Worm (Caenorhabditis elegans) whole organism, L2 larva: ENCODE measurements around the gene ZK105.12.
A peak's percentile ranks its signal among the peaks of the same experiment; 100 is the strongest.

ENCODE experiments used
- C34F6.9 ChIP-seq: fragments of 150-350 bp; optimal IDR thresholded peaks from 2 replicates; lab custom pipeline; 2014; ENCODE audit warnings: missing biosample characterization, missing genetic modification characterization
- F13H6.1 ChIP-seq: sonication (generic microtip); optimal IDR thresholded peaks from 2 replicates; lab custom pipeline; 2016; ENCODE audit warnings: missing genetic modification characterization, missing compliant biosample characterization
- R02D3.7 ChIP-seq: fragments of 150-350 bp; optimal IDR thresholded peaks from 2 replicates; lab custom pipeline; 2014; ENCODE audit warnings: missing biosample characterization, missing genetic modification characterization
- ZK546.5 ChIP-seq: sonication (generic microtip); optimal IDR thresholded peaks from 2 replicates; lab custom pipeline; 2017; ENCODE audit warnings: missing biosample characterization, missing genetic modification characterization
- alr-1 ChIP-seq: fragments of 150-350 bp; optimal IDR thresholded peaks from 2 replicates; lab custom pipeline; 2014; ENCODE audit warnings: missing biosample characterization, missing genetic modification characterization
- aly-2 ChIP-seq: fragments of 150-350 bp; optimal IDR thresholded peaks from 2 replicates; lab custom pipeline; 2014; ENCODE audit warnings: missing biosample characterization, missing genetic modification characterization
- ama-1 ChIP-seq: fragments of 150-350 bp; optimal IDR thresholded peaks from 2 replicates; lab custom pipeline; 2018; ENCODE audit warnings: inconsistent platforms
- blmp-1 ChIP-seq: sonication (generic microtip); optimal IDR thresholded peaks from 2 replicates; lab custom pipeline; 2017; ENCODE audit warnings: missing genetic modification characterization, mild to moderate bottlenecking, missing compliant biosample characterization, antibody characterized with exemption, moderate library complexity; ENCODE audit not compliant: insufficient read depth
- ceh-16 ChIP-seq: fragments of 150-350 bp; optimal IDR thresholded peaks from 2 replicates; lab custom pipeline; 2014; ENCODE audit warnings: missing biosample characterization, missing genetic modification characterization
- ceh-82 ChIP-seq: fragments of 150-350 bp; optimal IDR thresholded peaks from 2 replicates; lab custom pipeline; 2014; ENCODE audit warnings: missing biosample characterization, missing genetic modification characterization
- crh-2 ChIP-seq: sonication (generic microtip); optimal IDR thresholded peaks from 2 replicates; lab custom pipeline; 2017; ENCODE audit warnings: missing biosample characterization, missing genetic modification characterization
- dmd-4 ChIP-seq: sonication (generic microtip); optimal IDR thresholded peaks from 2 replicates; lab custom pipeline; 2017; ENCODE audit warnings: missing biosample characterization, missing genetic modification characterization
- egl-27 ChIP-seq: sonication (generic microtip); optimal IDR thresholded peaks from 3 replicates; lab custom pipeline; 2017; ENCODE audit warnings: missing biosample characterization, missing genetic modification reagents, missing genetic modification characterization
- elt-1 ChIP-seq: fragments of 150-350 bp; optimal IDR thresholded peaks from 2 replicates; lab custom pipeline; 2014; ENCODE audit warnings: missing biosample characterization, missing genetic modification characterization
- fos-1 ChIP-seq: fragments of 150-350 bp; optimal IDR thresholded peaks from 2 replicates; lab custom pipeline; 2014; ENCODE audit warnings: missing biosample characterization, missing genetic modification characterization
- gmeb-1 ChIP-seq: fragments of 150-350 bp; optimal IDR thresholded peaks from 2 replicates; lab custom pipeline; 2014; ENCODE audit warnings: missing biosample characterization, missing genetic modification characterization
- lin-11 ChIP-seq: fragments of 150-350 bp; sonication (generic microtip); optimal IDR thresholded peaks from 2 replicates; lab custom pipeline; 2014; ENCODE audit warnings: missing biosample characterization, missing genetic modification characterization, inconsistent platforms, mixed read lengths
- lin-13 ChIP-seq: fragments of 150-350 bp; optimal IDR thresholded peaks from 2 replicates; lab custom pipeline; 2014; ENCODE audit warnings: missing biosample characterization, missing genetic modification reagents, missing genetic modification characterization
- lin-39 ChIP-seq: fragments of 150-350 bp; optimal IDR thresholded peaks from 2 replicates; lab custom pipeline; 2014; ENCODE audit warnings: missing biosample characterization, missing genetic modification reagents, missing genetic modification characterization
- lsy-2 ChIP-seq, 2 experiments: fragments of 150-350 bp in 1 of 2; sonication (generic microtip) in 1 of 2; optimal IDR thresholded peaks; 2 replicates each; lab custom pipeline; 2014 to 2017; ENCODE audit warnings: missing biosample characterization in 2 of 2, missing genetic modification characterization in 2 of 2
- mab-5 ChIP-seq: fragments of 150-350 bp; optimal IDR thresholded peaks from 2 replicates; lab custom pipeline; 2014; ENCODE audit warnings: missing biosample characterization, missing genetic modification characterization
- mbf-1 ChIP-seq: sonication (generic microtip); optimal IDR thresholded peaks from 2 replicates; lab custom pipeline; 2017; ENCODE audit warnings: missing biosample characterization, missing genetic modification characterization
- mdl-1 ChIP-seq, 2 experiments: fragments of 150-350 bp in 1 of 2; sonication (generic microtip) in 1 of 2; optimal IDR thresholded peaks; 2 replicates each; lab custom pipeline; 2017; ENCODE audit warnings: missing biosample characterization in 2 of 2, missing genetic modification characterization in 2 of 2
- nhr-10 ChIP-seq: sonication (generic microtip); optimal IDR thresholded peaks from 2 replicates; lab custom pipeline; 2017; ENCODE audit warnings: missing biosample characterization, missing genetic modification characterization
- nhr-11 ChIP-seq: fragments of 150-350 bp; optimal IDR thresholded peaks from 2 replicates; lab custom pipeline; 2014; ENCODE audit warnings: missing biosample characterization, missing genetic modification characterization
- nhr-12 ChIP-seq: fragments of 150-350 bp; optimal IDR thresholded peaks from 2 replicates; lab custom pipeline; 2014; ENCODE audit warnings: missing biosample characterization, missing genetic modification characterization
- nhr-129 ChIP-seq: fragments of 150-350 bp; optimal IDR thresholded peaks from 2 replicates; lab custom pipeline; 2014; ENCODE audit warnings: missing biosample characterization, missing genetic modification characterization
- nhr-21 ChIP-seq: fragments of 150-350 bp; optimal IDR thresholded peaks from 2 replicates; lab custom pipeline; 2014; ENCODE audit warnings: missing biosample characterization, missing genetic modification characterization
- nhr-23 ChIP-seq: fragments of 150-350 bp; optimal IDR thresholded peaks from 2 replicates; lab custom pipeline; 2014; ENCODE audit warnings: missing biosample characterization, missing genetic modification reagents, missing genetic modification characterization
- nhr-237 ChIP-seq: fragments of 150-350 bp; optimal IDR thresholded peaks from 2 replicates; lab custom pipeline; 2014; ENCODE audit warnings: missing biosample characterization, missing genetic modification characterization
- nhr-25 ChIP-seq: fragments of 150-350 bp; sonication (generic microtip); optimal IDR thresholded peaks from 3 replicates; lab custom pipeline; 2014; ENCODE audit warnings: missing biosample characterization, missing genetic modification characterization
- nhr-6 ChIP-seq: fragments of 150-350 bp; optimal IDR thresholded peaks from 2 replicates; lab custom pipeline; 2014; ENCODE audit warnings: missing biosample characterization, missing genetic modification characterization
- nhr-77 ChIP-seq: fragments of 150-350 bp; optimal IDR thresholded peaks from 2 replicates; lab custom pipeline; 2014; ENCODE audit warnings: missing biosample characterization, missing genetic modification characterization
- peb-1 ChIP-seq: fragments of 150-350 bp; optimal IDR thresholded peaks from 2 replicates; lab custom pipeline; 2014; ENCODE audit warnings: missing biosample characterization, missing genetic modification characterization
- sem-4 ChIP-seq: fragments of 150-350 bp; optimal IDR thresholded peaks from 2 replicates; lab custom pipeline; 2014; ENCODE audit warnings: missing biosample characterization, missing genetic modification reagents, missing genetic modification characterization
- skn-1 ChIP-seq: sonication (generic microtip); optimal IDR thresholded peaks from 2 replicates; lab custom pipeline; 2017; ENCODE audit warnings: missing biosample characterization, missing genetic modification characterization
- sma-3 ChIP-seq: sonication (generic microtip); optimal IDR thresholded peaks from 2 replicates; lab custom pipeline; 2016; ENCODE audit warnings: missing genetic modification reagents, missing genetic modification characterization, missing compliant biosample characterization
- sma-9 ChIP-seq, 2 experiments: fragments of 150-350 bp in 1 of 2; sonication (generic microtip) in 1 of 2; optimal IDR thresholded peaks; 2 replicates each; lab custom pipeline; 2014 to 2016; ENCODE audit warnings: missing genetic modification characterization in 2 of 2, mild to moderate bottlenecking in 1 of 2, missing biosample characterization in 1 of 2, missing compliant biosample characterization in 1 of 2, missing genetic modification reagents in 1 of 2, moderate library complexity in 1 of 2
- unc-39 ChIP-seq: fragments of 150-350 bp; optimal IDR thresholded peaks from 2 replicates; lab custom pipeline; 2014; ENCODE audit warnings: missing biosample characterization, missing genetic modification characterization
- unc-55 ChIP-seq: fragments of 150-350 bp; sonication (generic microtip); optimal IDR thresholded peaks from 3 replicates; lab custom pipeline; 2014; ENCODE audit warnings: missing biosample characterization, missing genetic modification reagents, missing genetic modification characterization
- unc-62 ChIP-seq: fragments of 150-350 bp; optimal IDR thresholded peaks from 2 replicates; lab custom pipeline; 2014; ENCODE audit warnings: missing biosample characterization, missing genetic modification reagents, missing genetic modification characterization
- zag-1 ChIP-seq: fragments of 150-350 bp; optimal IDR thresholded peaks from 2 replicates; lab custom pipeline; 2014; ENCODE audit warnings: missing biosample characterization, missing genetic modification characterization
- ztf-1 ChIP-seq: fragments of 200-800 bp; sonication (Bioruptor generic); conservative IDR thresholded peaks from 2 replicates; pipeline ENCODE4 v1.3.6; 2022; ENCODE audit warnings: missing genetic modification characterization, missing compliant biosample characterization
- ztf-11 ChIP-seq: sonication (generic microtip); optimal IDR thresholded peaks from 2 replicates; lab custom pipeline; 2017; ENCODE audit warnings: missing biosample characterization, missing genetic modification characterization
- ztf-4 ChIP-seq: fragments of 150-350 bp; optimal IDR thresholded peaks from 2 replicates; lab custom pipeline; 2014; ENCODE audit warnings: missing biosample characterization, missing genetic modification characterization

ZK105.12 gene

ce11 chrV:7716034-7716433 is at the start of gene ZK105.12:
ZK105.12 (minus strand) TSS chrV:7716134.
- TF ChIP-seq nhr-12 (no peak), blmp-1 (no peak), F13H6.1 (tag; lab: Kevin White, UChicago) (no peak), nhr-77 (tag; lab: Kevin White, UChicago) (no peak), mbf-1 (tag; lab: Kevin White, UChicago) (no peak), nhr-23 (no peak), mdl-1 (tag; optimal IDR thresholded peaks at IDR 0.05; lab: Kevin White, UChicago) (no peak), zag-1 (no peak), C34F6.9 (tag; lab: Kevin White, UChicago) (no peak), peb-1 (no peak), nhr-6 (no peak), nhr-21 (tag; lab: Kevin White, UChicago) (no peak)

DNA sequence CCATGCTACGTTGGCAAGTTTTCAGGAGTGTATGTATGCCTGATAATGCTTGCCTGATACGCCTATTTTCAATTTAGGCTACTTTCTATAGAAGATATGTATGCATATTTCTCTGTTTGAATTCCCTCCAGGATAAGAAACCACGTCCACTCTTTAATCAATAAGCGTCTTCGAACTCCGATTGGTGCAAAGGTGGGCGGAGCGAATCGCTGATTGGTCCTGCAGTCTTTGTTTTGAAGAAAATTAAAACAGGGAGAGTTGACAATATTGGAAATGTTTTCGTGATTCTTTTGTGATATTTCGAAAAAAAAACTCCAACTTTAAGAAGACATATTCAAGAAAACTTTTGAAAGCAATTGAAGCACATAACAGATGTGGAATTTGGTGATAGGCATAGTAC is 46.0 kb upstream of the ZK105.12 start:
- no peak for TF ChIP-seq nhr-10 (tag; lab: Kevin White, UChicago)
- no peak for TF ChIP-seq lin-11
- no peak for TF ChIP-seq gmeb-1 (tag; lab: Kevin White, UChicago)
- TF ChIP-seq nhr-237: no peak
- TF ChIP-seq F13H6.1 (tag; lab: Kevin White, UChicago): no peak
- no peak for TF ChIP-seq nhr-21 (tag; lab: Kevin White, UChicago)
- no peak for TF ChIP-seq sma-9 (GFP tag; optimal IDR thresholded peaks at IDR 0.05; lab: Kevin White, UChicago)
- no peak for TF ChIP-seq sma-9 (tag; optimal IDR thresholded peaks at IDR 0.05; lab: Kevin White, UChicago)
- TF ChIP-seq unc-39 (tag; lab: Kevin White, UChicago): no peak
- no peak for TF ChIP-seq sma-3 (GFP tag; lab: Kevin White, UChicago)

- no peak for TF ChIP-seq lsy-2 (tag; optimal IDR thresholded peaks at IDR 0.05; lab: Kevin White, UChicago)
- TF ChIP-seq fos-1: peak; percentile 34
These were observed 44.2 kb upstream of the ZK105.12 start, which contains the start of gene hint-3 for ce11 chrV:7760174-7760573. hint-3 (plus strand) TSS chrV:7760474.

- no peak for TF ChIP-seq ztf-4 (tag; lab: Kevin White, UChicago)
- TF ChIP-seq sem-4 (tag; lab: Kevin White, UChicago): no peak
- no peak for TF ChIP-seq lin-39 (tag; lab: Kevin White, UChicago)
- peak; percentile 12 for TF ChIP-seq nhr-21 (tag; lab: Kevin White, UChicago)
- TF ChIP-seq zag-1: peak; percentile 12
- no peak for TF ChIP-seq nhr-10 (tag; lab: Kevin White, UChicago)
- TF ChIP-seq unc-55: peak; percentile 80
- TF ChIP-seq lsy-2 (tag; optimal IDR thresholded peaks at IDR 0.05; lab: Kevin White, UChicago): peak in 1 of 2 experiments; percentile 70
- peak; percentile 75 for TF ChIP-seq crh-2
- no peak for TF ChIP-seq aly-2 (tag; lab: Kevin White, UChicago)
- peak; percentile 21 for TF ChIP-seq sma-3 (GFP tag; lab: Kevin White, UChicago)
- TF ChIP-seq gmeb-1 (tag; lab: Kevin White, UChicago): peak; percentile 40
- no peak for TF ChIP-seq nhr-237
- TF ChIP-seq fos-1: peak; percentile 23
- TF ChIP-seq ceh-82: no peak
- no peak for TF ChIP-seq skn-1 (tag; lab: Kevin White, UChicago)
- TF ChIP-seq ZK546.5 (tag; lab: Kevin White, UChicago): no peak
- TF ChIP-seq nhr-23: no peak
- no peak for TF ChIP-seq ceh-16
- peak; percentile 87 for TF ChIP-seq nhr-129 (tag; lab: Kevin White, UChicago)
- peak; percentile 24 for TF ChIP-seq unc-62 (GFP tag; lab: Kevin White, UChicago)
- no peak for TF ChIP-seq R02D3.7 (tag; lab: Kevin White, UChicago)
- no peak for TF ChIP-seq elt-1 (tag; lab: Kevin White, UChicago)
- TF ChIP-seq alr-1 (tag; lab: Kevin White, UChicago): no peak
- TF ChIP-seq sma-9 (GFP tag; optimal IDR thresholded peaks at IDR 0.05; lab: Kevin White, UChicago): peak; percentile 69
- TF ChIP-seq sma-9 (tag; optimal IDR thresholded peaks at IDR 0.05; lab: Kevin White, UChicago): no peak
- peak; percentile 26 for TF ChIP-seq lin-13 (GFP tag; lab: Kevin White, UChicago)
- TF ChIP-seq mbf-1 (tag; lab: Kevin White, UChicago): no peak
- no peak for TF ChIP-seq nhr-6
- no peak for TF ChIP-seq nhr-77 (tag; lab: Kevin White, UChicago)
- no peak for TF ChIP-seq blmp-1
- no peak for TF ChIP-seq dmd-4 (tag; lab: Kevin White, UChicago)
- TF ChIP-seq egl-27: peak; percentile 60
- TF ChIP-seq C34F6.9 (tag; lab: Kevin White, UChicago): peak; percentile 82
- TF ChIP-seq unc-39 (tag; lab: Kevin White, UChicago): no peak
- TF ChIP-seq nhr-12: no peak
- TF ChIP-seq ama-1 (lab: Kevin White, UChicago): no peak
- TF ChIP-seq nhr-11 (tag; lab: Kevin White, UChicago): no peak
- peak; percentile 24 for TF ChIP-seq nhr-25 (tag; lab: Kevin White, UChicago)
- TF ChIP-seq ztf-1: no peak
- peak in 1 of 2 experiments; percentile 73 for TF ChIP-seq mdl-1 (tag; optimal IDR thresholded peaks at IDR 0.05; lab: Kevin White, UChicago)
- TF ChIP-seq mab-5 (tag; lab: Kevin White, UChicago): peak; percentile 81
- TF ChIP-seq ztf-11 (tag; lab: Kevin White, UChicago): no peak
- TF ChIP-seq peb-1: no peak
These were observed 43.3 kb upstream of the ZK105.12 start for ce11 chrV:7759270-7759669.
